Fruit fly (Drosophila melanogaster) whole organism: Measurements from ENCODE around the gene sip2.

Source experiments
- CG8478 ChIP-seq: fragments of >200 bp; optimal IDR thresholded peaks from 2 replicates; lab custom pipeline; 2018; ENCODE audit warnings: inconsistent platforms
- Dll ChIP-seq: fragments of >200 bp; optimal IDR thresholded peaks from 2 replicates; lab custom pipeline; 2017
- EcR ChIP-seq, 2 experiments: fragments of >200 bp; optimal IDR thresholded peaks; 2 replicates each; lab custom pipeline; 2017; ENCODE audit warnings: missing biosample characterization in 2 of 2, missing genetic modification characterization in 2 of 2, missing genetic modification reagents in 2 of 2
- psq ChIP-seq: fragments of >200 bp; optimal IDR thresholded peaks from 2 replicates; lab custom pipeline; 2017
- usp ChIP-seq: fragments of >200 bp; optimal IDR thresholded peaks from 2 replicates; lab custom pipeline; 2017; ENCODE audit warnings: missing biosample characterization, missing genetic modification characterization, mixed read lengths

- TF ChIP-seq CG8478 (no peak), Dll (lab: Kevin White, UChicago) (no peak), EcR (GFP tag; optimal IDR thresholded peaks at IDR 0.05; lab: Kevin White, UChicago) (no peak), usp (no peak), psq (no peak)
Measured at dm6 chr2L:6931821-6932220, 32.1 kb downstream of the sip2 start, which contains the start of gene CG43232.
